Worm (Caenorhabditis elegans): ENCODE data around the gene T05C12.8.

DNA sequence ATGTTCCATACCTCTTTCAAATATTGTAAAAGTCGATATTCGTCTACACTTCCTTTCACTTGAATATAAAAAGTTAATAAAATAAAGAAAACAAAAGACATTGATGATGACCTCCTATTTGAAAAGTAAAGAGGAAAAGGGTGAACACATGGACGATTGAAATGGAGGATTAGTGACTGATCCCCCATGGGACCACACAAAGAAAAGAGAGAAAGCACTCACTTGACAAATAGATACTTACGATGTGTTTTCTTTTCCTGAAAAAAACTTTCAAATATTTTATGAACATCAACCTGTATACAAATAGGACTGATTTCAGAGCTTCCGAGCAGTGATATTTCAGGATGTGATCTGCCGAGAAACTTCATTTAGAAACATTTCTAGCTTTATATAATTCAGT lies 13.3 kb downstream of the T05C12.8 start, which contains the start of gene acr-14:
- no peak for TF ChIP-seq skn-1 (tag; optimal IDR thresholded peaks at IDR 0.05)
- no peak for TF ChIP-seq C34F6.9 (tag; optimal IDR thresholded peaks at IDR 0.05)
- TF ChIP-seq egl-27 (tag; optimal IDR thresholded peaks at IDR 0.05), result no peak
